Fruit fly (Drosophila melanogaster): ENCODE data around the gene CG2680.

Gene CG2680

DNA sequence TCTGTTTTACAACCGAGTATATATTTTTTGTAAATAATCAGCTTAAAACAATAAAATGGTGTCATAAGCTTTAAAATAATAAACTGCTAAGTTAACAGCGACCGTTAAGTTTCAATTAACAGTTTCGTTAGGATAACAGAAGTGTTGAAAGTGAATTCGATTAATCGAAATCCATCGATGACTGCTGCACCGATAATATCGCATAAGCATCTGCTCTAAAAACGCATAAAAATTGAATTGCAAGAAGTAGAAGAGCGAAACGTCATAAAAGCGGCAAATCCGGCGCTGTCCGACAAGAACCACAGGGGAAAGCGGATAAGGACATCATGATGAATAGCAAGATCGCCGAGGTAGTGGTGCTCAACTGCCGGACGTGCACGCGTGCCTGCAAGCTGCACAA, 20.3 kb upstream of the CG2680 start, which contains the start of gene dwg (continued):
- TF ChIP-seq jing (GFP tag; optimal IDR thresholded peaks at IDR 0.05) (no peak), CG17186 (GFP tag; optimal IDR thresholded peaks at IDR 0.05) (peak; percentile 53), CG6854 (GFP tag; optimal IDR thresholded peaks at IDR 0.05) (no peak), schlank (tag; optimal IDR thresholded peaks at IDR 0.05) (no peak), CG8281 (tag; optimal IDR thresholded peaks at IDR 0.05) (no peak), CG1233 (GFP tag; optimal IDR thresholded peaks at IDR 0.05) (no peak), sens-2 (GFP tag; IDR thresholded peaks at IDR 0.05) (no peak), CG12942 (GFP tag; optimal IDR thresholded peaks at IDR 0.05) (no peak), pnt (GFP tag; optimal IDR thresholded peaks at IDR 0.05) (no peak), nom (GFP tag; optimal IDR thresholded peaks at IDR 0.05) (no peak), CG10979 (tag; optimal IDR thresholded peaks at IDR 0.05) (no peak), nmo (GFP tag; optimal IDR thresholded peaks at IDR 0.05) (no peak), CG2678 (tag; optimal IDR thresholded peaks at IDR 0.05) (no peak), ewg (GFP tag; optimal IDR thresholded peaks at IDR 0.05) (no peak), bcd (GFP tag; optimal IDR thresholded peaks at IDR 0.05) (no peak), al (GFP tag; IDR thresholded peaks at IDR 0.05) (no peak), amos (GFP tag; IDR thresholded peaks at IDR 0.05; ENCODE audit: partially characterized antibody) (peak; percentile 89), vvl (GFP tag; IDR thresholded peaks at IDR 0.05) (no peak), CG15696 (tag; optimal IDR thresholded peaks at IDR 0.05) (no peak), usp (GFP tag; optimal IDR thresholded peaks at IDR 0.05) (no peak), cwo (GFP tag; optimal IDR thresholded peaks at IDR 0.05) (no peak), Ada2b (GFP tag; IDR thresholded peaks at IDR 0.05) (no peak), NC2α (GFP tag; optimal IDR thresholded peaks at IDR 0.05) (no peak), CG12299 (tag; optimal IDR thresholded peaks at IDR 0.05) (no peak), CG33557 (GFP tag; optimal IDR thresholded peaks at IDR 0.05) (no peak), disco-r (GFP tag; optimal IDR thresholded peaks at IDR 0.05) (no peak), CG15073 (GFP tag; optimal IDR thresholded peaks at IDR 0.05) (no peak), CG15011 (GFP tag; optimal IDR thresholded peaks at IDR 0.05) (no peak), CG4854 (GFP tag; optimal IDR thresholded peaks at IDR 0.05) (no peak), CG10431 (GFP tag; optimal IDR thresholded peaks at IDR 0.05) (no peak), ac (GFP tag; optimal IDR thresholded peaks at IDR 0.05) (no peak), gcm2 (GFP tag; optimal IDR thresholded peaks at IDR 0.05) (no peak), CG13123 (GFP tag; optimal IDR thresholded peaks at IDR 0.05) (no peak), Dfd (GFP tag; optimal IDR thresholded peaks at IDR 0.05) (no peak), Opbp (GFP tag; IDR thresholded peaks at IDR 0.05; ENCODE audit: partially characterized antibody) (peak; percentile 82; the same call in 2 of the 3 replicates), pb (GFP tag; optimal IDR thresholded peaks at IDR 0.05) (no peak), eve (GFP tag; optimal IDR thresholded peaks at IDR 0.05) (no peak), ham (GFP tag; IDR thresholded peaks at IDR 0.05) (no peak), en (GFP tag; optimal IDR thresholded peaks at IDR 0.05) (no peak), CG17328 (GFP tag; IDR thresholded peaks at IDR 0.05) (no peak), ssp (GFP tag; IDR thresholded peaks at IDR 0.05) (no peak), Mes4 (GFP tag; optimal IDR thresholded peaks at IDR 0.05) (no peak), CG9876 (GFP tag; optimal IDR thresholded peaks at IDR 0.05) (no peak), zfh2 (GFP tag; optimal IDR thresholded peaks at IDR 0.05) (no peak), CG31365 (tag; optimal IDR thresholded peaks at IDR 0.05) (no peak), slou (GFP tag; optimal IDR thresholded peaks at IDR 0.05) (no peak), CG3281 (GFP tag; optimal IDR thresholded peaks at IDR 0.05) (no peak), CG9437 (GFP tag; optimal IDR thresholded peaks at IDR 0.05) (no peak), Chrac-16 (GFP tag; optimal IDR thresholded peaks at IDR 0.05) (no peak), maf-S (GFP tag; optimal IDR thresholded peaks at IDR 0.05) (no peak), Dbx (GFP tag; IDR thresholded peaks at IDR 0.05) (no peak), CG5245 (GFP tag; optimal IDR thresholded peaks at IDR 0.05) (no peak), CG2116 (GFP tag; optimal IDR thresholded peaks at IDR 0.05) (peak; percentile 38)

All from whole organism, embryonic.